Fruit fly (Drosophila melanogaster): ENCODE data around the gene CG34129.

Gene CG34129

DNA sequence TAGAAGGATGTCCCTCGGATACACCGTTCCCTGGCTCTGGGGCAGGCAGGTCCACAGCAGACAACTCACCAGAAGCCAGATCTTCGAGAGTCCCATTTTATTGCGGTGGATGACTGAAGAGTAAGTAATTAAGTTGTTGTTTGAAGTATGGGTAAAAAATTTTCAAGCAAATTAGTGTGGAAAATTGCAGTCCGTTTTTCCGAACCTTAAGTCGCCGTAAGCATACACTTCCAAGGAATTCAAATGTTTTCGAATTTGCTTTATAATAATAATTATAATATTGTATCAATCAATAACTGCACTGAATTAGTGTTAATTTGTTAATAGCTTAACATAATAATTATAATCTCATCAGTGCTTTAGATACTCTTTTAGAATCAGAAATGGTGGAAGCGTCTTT lies at the start of gene CG34129:
CG34129 (minus strand) TSS at position 101 of the 400 bp plus-strand sequence.
- no peak for TF ChIP-seq ATbp (GFP tag; optimal IDR thresholded peaks at IDR 0.05)
- no peak for TF ChIP-seq Awh (GFP tag; IDR thresholded peaks at IDR 0.05)
- no peak for TF ChIP-seq CG18262 (tag; optimal IDR thresholded peaks at IDR 0.05)
- TF ChIP-seq knrl (GFP tag; IDR thresholded peaks at IDR 0.05; ENCODE audit: partially characterized antibody), result no peak
- no peak for TF ChIP-seq CG1529 (GFP tag; optimal IDR thresholded peaks at IDR 0.05)
- TF ChIP-seq CG8478 (optimal IDR thresholded peaks at IDR 0.05), result no peak
- TF ChIP-seq CG11456 (GFP tag; IDR thresholded peaks at IDR 0.05), result no peak
- TF ChIP-seq hbn (GFP tag; IDR thresholded peaks at IDR 0.05; ENCODE audit: partially characterized antibody), result no peak
- TF ChIP-seq Camta (GFP tag; optimal IDR thresholded peaks at IDR 0.05), result no peak
- TF ChIP-seq CkIIα-i1 (GFP tag; IDR thresholded peaks at IDR 0.05), result no peak
- TF ChIP-seq CG34376 (GFP tag; optimal IDR thresholded peaks at IDR 0.05), result no peak

DNA sequence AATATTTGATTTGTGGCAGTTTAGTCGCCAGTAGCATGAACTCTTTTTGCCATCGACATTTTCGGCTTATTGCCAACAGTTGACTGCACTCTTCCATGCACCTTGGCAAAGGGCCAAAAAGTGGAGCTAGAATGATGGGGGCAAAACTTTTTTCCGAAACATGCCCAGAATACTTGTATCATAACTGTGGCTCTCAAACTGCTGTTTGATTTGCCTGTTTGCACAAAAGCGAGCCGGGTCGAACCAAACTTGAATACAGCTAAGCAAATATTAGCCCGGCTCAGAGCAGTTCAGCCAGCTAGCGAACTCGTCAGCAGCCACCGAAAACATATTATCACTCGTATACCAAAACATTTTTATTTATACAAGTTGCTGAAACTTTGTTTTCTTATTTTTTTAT lies 47.9 kb upstream of the CG34129 start:
- peak; percentile 60 for TF ChIP-seq CG7987 (GFP tag; optimal IDR thresholded peaks at IDR 0.05)
- TF ChIP-seq CG3163 (GFP tag; optimal IDR thresholded peaks at IDR 0.05), result peak; percentile 17
- no peak for TF ChIP-seq C15 (GFP tag; IDR thresholded peaks at IDR 0.05)
- no peak for TF ChIP-seq CG14710 (tag; optimal IDR thresholded peaks at IDR 0.05)
- peak; percentile 13 for TF ChIP-seq CG13424 (tag; optimal IDR thresholded peaks at IDR 0.05)
- no peak for TF ChIP-seq shn (GFP tag; optimal IDR thresholded peaks at IDR 0.05)
- TF ChIP-seq kay (GFP tag; optimal IDR thresholded peaks at IDR 0.05), result peak; percentile 7
- peak; percentile 23 for TF ChIP-seq D19B (GFP tag; optimal IDR thresholded peaks at IDR 0.05)
- TF ChIP-seq CG4360 (GFP tag; IDR thresholded peaks at IDR 0.05), result no peak
- TF ChIP-seq CG6272 (GFP tag; IDR thresholded peaks at IDR 0.05), result no peak
- no peak for TF ChIP-seq hth (optimal IDR thresholded peaks at IDR 0.05)
- TF ChIP-seq knrl (GFP tag; IDR thresholded peaks at IDR 0.05; ENCODE audit: partially characterized antibody), result no peak
- no peak for TF ChIP-seq Bgb (GFP tag; IDR thresholded peaks at IDR 0.05; ENCODE audit: partially characterized antibody)
- TF ChIP-seq CG11504 (tag; optimal IDR thresholded peaks at IDR 0.05), result peak; percentile 57
- no peak for TF ChIP-seq Dfd (GFP tag; optimal IDR thresholded peaks at IDR 0.05)
- no peak for TF ChIP-seq vnd (GFP tag; IDR thresholded peaks at IDR 0.05; ENCODE audit: partially characterized antibody)
- peak; percentile 66 for TF ChIP-seq CG5180 (GFP tag; optimal IDR thresholded peaks at IDR 0.05)
- TF ChIP-seq CG16815 (GFP tag; optimal IDR thresholded peaks at IDR 0.05), result no peak
- TF ChIP-seq Awh (GFP tag; IDR thresholded peaks at IDR 0.05), result peak; percentile 75
- peak; percentile 70 for TF ChIP-seq Dbx (GFP tag; IDR thresholded peaks at IDR 0.05)
- TF ChIP-seq CG14667 (GFP tag; IDR thresholded peaks at IDR 0.05), result no peak
- no peak for TF ChIP-seq Optix (GFP tag; IDR thresholded peaks at IDR 0.05)
- no peak for TF ChIP-seq CG16813 (GFP tag; IDR thresholded peaks at IDR 0.05; ENCODE audit: partially characterized antibody)
- peak; percentile 57 for TF ChIP-seq CG1603 (tag; optimal IDR thresholded peaks at IDR 0.05)
- TF ChIP-seq CG12659 (GFP tag; optimal IDR thresholded peaks at IDR 0.05), result peak; percentile 41
- peak; percentile 1 for TF ChIP-seq Xbp1 (GFP tag; optimal IDR thresholded peaks at IDR 0.05)
- no peak for TF ChIP-seq Nf-YB (GFP tag; optimal IDR thresholded peaks at IDR 0.05)
- peak; percentile 27 for TF ChIP-seq CG17385 (GFP tag; optimal IDR thresholded peaks at IDR 0.05)
- no peak for TF ChIP-seq insv (GFP tag; optimal IDR thresholded peaks at IDR 0.05)
- peak; percentile 3 for TF ChIP-seq CG8944 (GFP tag; optimal IDR thresholded peaks at IDR 0.05)
- no peak for TF ChIP-seq ind (GFP tag; optimal IDR thresholded peaks at IDR 0.05)
- TF ChIP-seq Dll (GFP tag; IDR thresholded peaks at IDR 0.05; ENCODE audit: partially characterized antibody), result no peak
- no peak for TF ChIP-seq CG15479 (GFP tag; optimal IDR thresholded peaks at IDR 0.05)
- TF ChIP-seq corto (GFP tag; optimal IDR thresholded peaks at IDR 0.05), result no peak
- peak; percentile 21 for TF ChIP-seq Nf-YC (tag; optimal IDR thresholded peaks at IDR 0.05)
- TF ChIP-seq rib (GFP tag; IDR thresholded peaks at IDR 0.05), result no peak
- no peak for TF ChIP-seq tx (GFP tag; optimal IDR thresholded peaks at IDR 0.05)
- TF ChIP-seq CG7839 (tag; optimal IDR thresholded peaks at IDR 0.05), result peak; percentile 3
- TF ChIP-seq btn (GFP tag; optimal IDR thresholded peaks at IDR 0.05), result no peak
- TF ChIP-seq HLH4C (GFP tag; IDR thresholded peaks at IDR 0.05; ENCODE audit: partially characterized antibody), result no peak
- TF ChIP-seq lilli (GFP tag; optimal IDR thresholded peaks at IDR 0.05), result no peak

All from whole organism, embryonic.